Worm (Caenorhabditis elegans): ENCODE data around the gene nhr-135.
A peak's percentile ranks its signal among the peaks of the same experiment; 100 is the strongest.

nhr-135 gene

ce11 chrV:7110370-7110769 lies 16.8 kb upstream of the nhr-135 start (continued):
- TF ChIP-seq ceh-100 (GFP tag; IDR thresholded peaks at IDR 0.05) (no peak), let-607 (tag; optimal IDR thresholded peaks at IDR 0.05) (no peak), egl-18 (GFP tag; IDR thresholded peaks at IDR 0.05) (no peak)

ce11 chrV:7106499-7107152 lies 13.1 kb upstream of the nhr-135 start:
- TF ChIP-seq snpc-1.1 (tag; optimal IDR thresholded peaks at IDR 0.05; ENCODE audit: insufficient read depth) = no peak
- TF ChIP-seq zfh-2 (GFP tag; conservative IDR thresholded peaks at IDR 0.05) = peak; percentile 67; the same call in 1 of the 2 replicates
- no peak for TF ChIP-seq madf-8 (GFP tag; conservative IDR thresholded peaks at IDR 0.05)
- TF ChIP-seq dox-1 (GFP tag; IDR thresholded peaks at IDR 0.05) = no peak
- TF ChIP-seq egl-18 (GFP tag; IDR thresholded peaks at IDR 0.05) = 0 out of 2 replicates have a peak, but pooled peaks have one; percentile 65
- TF ChIP-seq attf-5 (GFP tag; optimal IDR thresholded peaks at IDR 0.05) = no peak
- no peak for TF ChIP-seq Y79H2A.3 (GFP tag; conservative IDR thresholded peaks at IDR 0.05)
- TF ChIP-seq attf-3 (GFP tag; conservative IDR thresholded peaks at IDR 0.05) = no peak

ce11 chrV:7103247-7103646 lies 9.7 kb upstream of the nhr-135 start, which contains the start of gene odr-2:
TSS of gene odr-2 (plus strand) at chrV:7103547.
- TF ChIP-seq rec-8 (tag; optimal IDR thresholded peaks at IDR 0.05) (no peak), hmg-1.2 (GFP tag; IDR thresholded peaks at IDR 0.05) (no peak), ceh-91 (GFP tag; IDR thresholded peaks at IDR 0.05) (no peak), somi-1 (GFP tag; optimal IDR thresholded peaks at IDR 0.05) (no peak), snpc-4 (GFP tag; optimal IDR thresholded peaks at IDR 0.05) (no peak), snpc-4 (tag; optimal IDR thresholded peaks at IDR 0.05) (no peak)

- no peak for TF ChIP-seq K11D2.4 (GFP tag; IDR thresholded peaks at IDR 0.05)
- no peak for TF ChIP-seq let-526 (GFP tag; IDR thresholded peaks at IDR 0.05)
- no peak for TF ChIP-seq zim-3 (tag; optimal IDR thresholded peaks at IDR 0.05)
- TF ChIP-seq dox-1 (GFP tag; IDR thresholded peaks at IDR 0.05) = no peak
- no peak for TF ChIP-seq unc-62 (GFP tag; optimal IDR thresholded peaks at IDR 0.05)
- no peak for TF ChIP-seq nfya-2 (GFP tag; IDR thresholded peaks at IDR 0.05)
- TF ChIP-seq ztf-26 (tag; optimal IDR thresholded peaks at IDR 0.05) = no peak
- no peak for TF ChIP-seq tbx-9 (tag; optimal IDR thresholded peaks at IDR 0.05; ENCODE audit: borderline replicate concordance)
- no peak for TF ChIP-seq Y56A3A.18 (GFP tag; IDR thresholded peaks at IDR 0.05)
- TF ChIP-seq chd-7 (tag; optimal IDR thresholded peaks at IDR 0.05) = no peak
- TF ChIP-seq B0261.1 (tag; optimal IDR thresholded peaks at IDR 0.05) = no peak
- no peak for TF ChIP-seq unc-130 (GFP tag; optimal IDR thresholded peaks at IDR 0.05)
Measured at ce11 chrV:7096811-7097210, 3.2 kb upstream of the nhr-135 start.

- TF ChIP-seq mxl-1 (tag; optimal IDR thresholded peaks at IDR 0.05) = no peak
- TF ChIP-seq nfya-1 (tag; optimal IDR thresholded peaks at IDR 0.05; ENCODE audit: borderline replicate concordance, insufficient read depth) = no peak
- TF ChIP-seq ztf-6 (GFP tag; IDR thresholded peaks at IDR 0.05) = no peak
- TF ChIP-seq tbx-9 (tag; optimal IDR thresholded peaks at IDR 0.05; ENCODE audit: borderline replicate concordance) = no peak
- no peak for TF ChIP-seq ceh-58 (GFP tag; IDR thresholded peaks at IDR 0.05)
- no peak for TF ChIP-seq madf-3 (GFP tag; IDR thresholded peaks at IDR 0.05)
- no peak for TF ChIP-seq dpl-1 (GFP tag; optimal IDR thresholded peaks at IDR 0.05)
- no peak for TF ChIP-seq atf-7 (tag; optimal IDR thresholded peaks at IDR 0.05)
- no peak for TF ChIP-seq T07F8.4 (tag; optimal IDR thresholded peaks at IDR 0.05)
- TF ChIP-seq somi-1 (GFP tag; optimal IDR thresholded peaks at IDR 0.05) = no peak
- no peak for TF ChIP-seq B0336.3 (GFP tag; IDR thresholded peaks at IDR 0.05)
- no peak for TF ChIP-seq zim-3 (tag; optimal IDR thresholded peaks at IDR 0.05)
- TF ChIP-seq ceh-79 (tag; optimal IDR thresholded peaks at IDR 0.05) = no peak
- TF ChIP-seq F23B12.7 (tag; optimal IDR thresholded peaks at IDR 0.05; ENCODE audit: insufficient read depth) = no peak
- TF ChIP-seq egl-44 (GFP tag; IDR thresholded peaks at IDR 0.05) = no peak
- no peak for TF ChIP-seq athp-1 (tag; optimal IDR thresholded peaks at IDR 0.05)
Measured at ce11 chrV:7096129-7096730, 2.7 kb upstream of the nhr-135 start.

Measured in whole organism, young adult.